Worm (Caenorhabditis elegans) whole organism, young adult: ENCODE data around the gene C32D5.8.

Experiments used
- F49E8.2 ChIP-seq: sonication (generic microtip); optimal IDR thresholded peaks from 3 replicates; lab custom pipeline; 2017; ENCODE audit warnings: missing genetic modification characterization, mild to moderate bottlenecking, missing compliant biosample characterization, antibody characterized with exemption, moderate library complexity; ENCODE audit not compliant: insufficient read depth
- K11D2.4 ChIP-seq: fragments of 200-800 bp; sonication (Bioruptor generic); IDR thresholded peaks from 2 replicates; pipeline ENCODE4 v1.3.6; 2022; ENCODE audit warnings: missing genetic modification reagents, missing genetic modification characterization, missing compliant biosample characterization
- T26A5.8 ChIP-seq: sonication (generic microtip); optimal IDR thresholded peaks from 2 replicates; lab custom pipeline; 2016; ENCODE audit warnings: missing genetic modification characterization, missing compliant biosample characterization
- Y95B8A.8 ChIP-seq: fragments of 200-800 bp; sonication (Bioruptor generic); IDR thresholded peaks from 2 replicates; pipeline ENCODE4 v1.3.6; 2022; ENCODE audit warnings: missing genetic modification reagents, missing genetic modification characterization, missing compliant biosample characterization
- ZK185.1 ChIP-seq: sonication (generic microtip); optimal IDR thresholded peaks from 2 replicates; lab custom pipeline; 2016; ENCODE audit warnings: mild to moderate bottlenecking, missing genetic modification characterization, missing compliant biosample characterization; ENCODE audit not compliant: poor library complexity, severe bottlenecking
- aptf-2 ChIP-seq: fragments of 200-800 bp; sonication (Bioruptor generic); conservative IDR thresholded peaks from 2 replicates; pipeline ENCODE4 v1.3.6; 2022; ENCODE audit warnings: missing genetic modification reagents, missing genetic modification characterization, missing compliant biosample characterization
- bed-1 ChIP-seq: fragments of 200-800 bp; sonication (Bioruptor generic); IDR thresholded peaks from 2 replicates; pipeline ENCODE4 v1.3.6; 2022; ENCODE audit warnings: missing genetic modification reagents, missing genetic modification characterization, missing compliant biosample characterization
- cebp-1 ChIP-seq, 2 experiments: fragments of 200-800 bp in 1 of 2; sonication (Bioruptor generic) in 1 of 2; sonication (generic microtip) in 1 of 2; IDR thresholded peaks in 1 of 2; optimal IDR thresholded peaks in 1 of 2; 2 replicates each; pipeline versions ENCODE4 v1.3.6 to Lab custom; 2017 to 2022; ENCODE audit warnings: missing compliant biosample characterization in 2 of 2, missing genetic modification characterization in 2 of 2, mild to moderate bottlenecking in 1 of 2, missing genetic modification reagents in 1 of 2, moderate library complexity in 1 of 2
- ceh-40 ChIP-seq: fragments of 200-800 bp; sonication (Bioruptor generic); IDR thresholded peaks from 2 replicates; pipeline ENCODE4 v1.3.6; 2022; ENCODE audit warnings: missing genetic modification characterization, missing compliant biosample characterization
- chd-7 ChIP-seq: sonication (generic microtip); optimal IDR thresholded peaks from 2 replicates; lab custom pipeline; 2016; ENCODE audit warnings: mild to moderate bottlenecking, missing genetic modification characterization, moderate library complexity, missing compliant biosample characterization
- dpl-1 ChIP-seq: fragments of 150-350 bp; optimal IDR thresholded peaks from 2 replicates; lab custom pipeline; 2014; ENCODE audit warnings: missing biosample characterization, missing genetic modification reagents, missing genetic modification characterization
- egrh-3 ChIP-seq: fragments of 200-800 bp; sonication (Bioruptor generic); IDR thresholded peaks from 2 replicates; pipeline ENCODE4 v1.3.6; 2022; ENCODE audit warnings: missing genetic modification reagents, missing genetic modification characterization, missing compliant biosample characterization
- hlh-26 ChIP-seq: fragments of 200-800 bp; sonication (Bioruptor generic); conservative IDR thresholded peaks from 2 replicates; pipeline ENCODE4 v1.3.6; 2022; ENCODE audit warnings: missing genetic modification reagents, missing genetic modification characterization, missing compliant biosample characterization
- let-526 ChIP-seq: fragments of 200-800 bp; sonication (Bioruptor generic); IDR thresholded peaks from 2 replicates; pipeline ENCODE4 v1.3.6; 2022; ENCODE audit warnings: missing genetic modification reagents, missing genetic modification characterization, missing compliant biosample characterization
- lin-26 ChIP-seq: fragments of 200-800 bp; sonication (Bioruptor generic); IDR thresholded peaks from 2 replicates; pipeline ENCODE4 v1.3.6; 2022; ENCODE audit warnings: missing genetic modification reagents, missing genetic modification characterization, missing compliant biosample characterization
- lsl-1 ChIP-seq: fragments of 200-800 bp; sonication (Bioruptor generic); optimal IDR thresholded peaks from 2 replicates; lab custom pipeline; 2018; ENCODE audit warnings: mild to moderate bottlenecking, missing genetic modification characterization, moderate library complexity, missing compliant biosample characterization
- lsy-27 ChIP-seq: sonication (generic microtip); optimal IDR thresholded peaks from 2 replicates; lab custom pipeline; 2017; ENCODE audit warnings: missing genetic modification characterization, mild to moderate bottlenecking, missing compliant biosample characterization, antibody characterized with exemption, missing genotype, borderline replicate concordance; ENCODE audit not compliant: insufficient read depth
- madf-10 ChIP-seq: sonication (generic microtip); optimal IDR thresholded peaks from 2 replicates; lab custom pipeline; 2016; ENCODE audit warnings: mild to moderate bottlenecking, missing genetic modification characterization, missing compliant biosample characterization
- madf-8 ChIP-seq: fragments of 200-800 bp; sonication (Bioruptor generic); conservative IDR thresholded peaks from 2 replicates; pipeline ENCODE4 v1.3.6; 2022; ENCODE audit warnings: missing genetic modification reagents, missing genetic modification characterization, missing compliant biosample characterization
- mcd-1 ChIP-seq: fragments of 200-800 bp; sonication (Bioruptor generic); IDR thresholded peaks from 2 replicates; pipeline ENCODE4 v1.3.6; 2022; ENCODE audit warnings: missing genetic modification reagents, missing genetic modification characterization, missing compliant biosample characterization
- mes-4 ChIP-seq: sonication (generic microtip); optimal IDR thresholded peaks from 2 replicates; lab custom pipeline; 2016; ENCODE audit warnings: missing genotype, missing genetic modification characterization, missing compliant biosample characterization
- nfya-1 ChIP-seq: sonication (generic microtip); optimal IDR thresholded peaks from 2 replicates; lab custom pipeline; 2017; ENCODE audit warnings: antibody characterized with exemption, missing compliant biosample characterization, missing genetic modification characterization, borderline replicate concordance; ENCODE audit not compliant: insufficient read depth
- nhr-120 ChIP-seq: fragments of 200-800 bp; sonication (Bioruptor generic); IDR thresholded peaks from 2 replicates; pipeline ENCODE4 v1.3.6; 2022; ENCODE audit warnings: missing genetic modification characterization, missing compliant biosample characterization
- nhr-27 ChIP-seq: fragments of 200-800 bp; sonication (Bioruptor generic); optimal IDR thresholded peaks from 2 replicates; lab custom pipeline; 2018; ENCODE audit warnings: mild to moderate bottlenecking, missing genetic modification characterization, moderate library complexity, missing compliant biosample characterization
- nhr-80 ChIP-seq: sonication (generic microtip); optimal IDR thresholded peaks from 2 replicates; lab custom pipeline; 2016; ENCODE audit warnings: missing genetic modification characterization, missing compliant biosample characterization
- pha-4 ChIP-seq: fragments of 150-350 bp; sonication (generic microtip); optimal IDR thresholded peaks from 2 replicates; lab custom pipeline; 2014; ENCODE audit warnings: missing biosample characterization, missing genetic modification reagents, missing genetic modification characterization
- rcor-1 ChIP-seq: fragments of 200-800 bp; sonication (Bioruptor generic); IDR thresholded peaks from 2 replicates; pipeline ENCODE4 v1.3.6; 2022; ENCODE audit warnings: missing genetic modification reagents, missing genetic modification characterization, missing compliant biosample characterization
- snpc-4 ChIP-seq, 5 experiments: fragments of 150-350 bp in 1 of 5; sonication (generic microtip) in 4 of 5; optimal IDR thresholded peaks; 2 replicates each; lab custom pipeline; 2014 to 2018; ENCODE audit warnings: missing genetic modification characterization in 5 of 5, missing biosample characterization in 3 of 5, antibody characterized with exemption in 2 of 5, mild to moderate bottlenecking in 2 of 5, missing compliant biosample characterization in 2 of 5, missing genotype in 2 of 5, moderate library complexity in 2 of 5, missing genetic modification reagents in 1 of 5
- somi-1 ChIP-seq: fragments of 200-800 bp; sonication (Bioruptor generic); optimal IDR thresholded peaks from 2 replicates; lab custom pipeline; 2018; ENCODE audit warnings: mild to moderate bottlenecking, missing genetic modification characterization, missing compliant biosample characterization
- ztf-25 ChIP-seq: fragments of 200-800 bp; sonication (Bioruptor generic); IDR thresholded peaks from 2 replicates; pipeline ENCODE4 v1.3.6; 2022; ENCODE audit warnings: missing genetic modification reagents, missing genetic modification characterization, missing compliant biosample characterization
- ztf-3 ChIP-seq: fragments of 200-800 bp; sonication (Bioruptor generic); optimal IDR thresholded peaks from 2 replicates; lab custom pipeline; 2018; ENCODE audit warnings: mild to moderate bottlenecking, missing genetic modification characterization, missing compliant biosample characterization

C32D5.8 gene

DNA sequence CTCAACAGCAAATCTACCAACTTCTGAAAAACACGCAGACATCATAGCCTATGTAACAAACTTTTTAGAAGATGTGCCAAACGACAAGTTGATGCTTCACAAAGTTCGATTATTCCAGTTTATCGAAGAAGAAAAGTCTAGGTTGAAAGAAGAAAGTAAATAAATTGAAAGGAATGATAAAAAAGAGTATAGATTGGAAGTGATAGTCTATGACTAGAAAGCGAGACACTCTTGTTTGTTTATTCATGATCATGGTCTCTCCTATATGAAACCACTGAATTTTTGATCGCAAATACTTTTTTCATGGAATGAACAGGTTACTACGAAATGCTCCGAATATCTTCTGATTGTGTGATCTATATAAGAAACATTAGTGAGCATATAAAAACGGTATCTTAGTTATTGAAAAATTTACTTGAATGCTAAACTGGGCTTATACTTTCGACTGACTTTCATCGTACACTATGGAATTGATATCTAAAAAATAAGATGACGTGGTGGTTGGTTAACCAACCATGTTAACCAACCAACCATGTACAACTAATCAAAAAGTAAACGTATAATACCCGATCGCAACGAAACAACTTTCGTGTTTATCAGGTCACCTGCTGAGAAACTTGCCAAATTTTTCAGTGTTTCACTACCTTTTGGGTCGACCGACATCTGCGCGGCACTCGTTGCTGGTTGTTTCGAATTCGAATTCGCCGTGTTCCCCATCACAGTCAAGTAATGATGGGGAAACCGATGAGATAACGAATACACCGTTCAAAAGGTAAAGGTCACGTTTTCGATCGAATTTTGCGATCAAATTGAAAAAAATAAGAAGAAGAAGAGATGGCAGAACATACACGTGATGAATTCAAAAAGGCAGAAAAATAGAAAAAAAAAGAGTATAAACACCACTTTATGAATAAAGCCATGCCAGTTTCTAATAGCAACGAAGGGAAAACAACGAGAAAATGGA, at the start of gene C32D5.8:
Gene C32D5.8 (minus strand): TSS at position 770 of the 964 bp plus-strand sequence.
- TF ChIP-seq T26A5.8 (tag; lab: Kevin White, UChicago) (no peak), madf-10 (tag; lab: Kevin White, UChicago) (no peak), ztf-25 (GFP tag; lab: Robert Waterston, UW) (no peak), mcd-1 (GFP tag; lab: Robert Waterston, UW) (no peak), F49E8.2 (no peak), let-526 (GFP tag; lab: Robert Waterston, UW) (no peak), rcor-1 (GFP tag; lab: Robert Waterston, UW) (no peak), madf-8 (GFP tag; lab: Robert Waterston, UW) (no peak), mes-4 (no peak), lin-26 (GFP tag; lab: Robert Waterston, UW) (no peak), dpl-1 (GFP tag; lab: Kevin White, UChicago) (no peak), egrh-3 (no peak), Y95B8A.8 (GFP tag; lab: Robert Waterston, UW) (no peak), pha-4 (no peak), K11D2.4 (GFP tag; lab: Robert Waterston, UW) (no peak), ztf-3 (GFP tag; lab: Kevin White, UChicago) (no peak), nhr-120 (GFP tag; lab: Robert Waterston, UW) (no peak), cebp-1 (GFP tag; IDR thresholded peaks at IDR 0.05; lab: Robert Waterston, UW) (no peak), cebp-1 (tag; optimal IDR thresholded peaks at IDR 0.05; lab: Kevin White, UChicago) (no peak)

DNA sequence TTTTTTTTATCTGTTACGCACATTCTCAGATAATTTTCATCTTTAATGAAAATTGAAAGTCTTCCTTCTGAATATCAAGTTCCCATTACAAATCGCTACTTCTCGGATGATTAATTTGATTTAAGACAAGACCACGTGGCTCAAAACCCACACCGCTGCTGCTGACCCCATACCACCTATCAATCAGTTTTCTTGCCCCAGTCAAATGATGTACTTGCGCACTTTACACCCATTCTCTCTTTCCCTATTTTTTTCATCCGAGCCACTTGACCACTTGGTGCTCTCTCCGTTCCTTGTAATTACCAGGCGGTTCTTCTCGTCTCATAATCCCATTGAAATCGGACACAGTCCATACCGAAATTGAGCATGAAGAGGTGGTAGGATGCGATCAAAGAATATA, 48.3 kb upstream of the C32D5.8 start:
- TF ChIP-seq nfya-1 (tag; lab: Kevin White, UChicago) (no peak), lsy-27 (no peak), mcd-1 (GFP tag; lab: Robert Waterston, UW) (no peak), chd-7 (tag; lab: Kevin White, UChicago) (no peak), snpc-4 (GFP tag; optimal IDR thresholded peaks at IDR 0.05; lab: Kevin White, UChicago) (no peak), snpc-4 (tag; optimal IDR thresholded peaks at IDR 0.05; lab: Kevin White, UChicago) (no peak), somi-1 (no peak), nhr-120 (GFP tag; lab: Robert Waterston, UW) (no peak), ceh-40 (no peak)

DNA sequence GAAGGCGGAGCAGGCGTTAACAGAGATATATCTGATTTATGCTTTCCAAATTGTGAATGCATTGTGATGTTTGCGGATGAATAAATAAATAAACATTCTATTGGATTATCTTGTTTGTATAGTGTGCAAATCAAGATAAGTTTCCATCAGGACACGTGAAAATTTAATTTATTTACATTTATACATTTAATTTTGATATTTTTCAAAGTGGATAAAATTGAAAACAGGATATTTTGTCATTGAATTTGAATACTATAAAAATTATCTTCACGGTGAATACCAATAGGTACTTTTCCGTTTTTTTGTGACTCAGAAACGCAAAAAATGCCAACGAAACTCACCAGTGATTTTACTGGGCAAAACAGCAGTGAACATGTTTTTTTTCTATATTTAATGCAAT, 45.4 kb upstream of the C32D5.8 start, which contains the start of gene F58F12.3:
Gene F58F12.3 (minus strand): TSS at position 101 of the 400 bp plus-strand sequence.
- TF ChIP-seq bed-1 (GFP tag; lab: Robert Waterston, UW) (no peak), lsl-1 (GFP tag; lab: Kevin White, UChicago) (no peak), nhr-80 (tag; lab: Kevin White, UChicago) (no peak), ZK185.1 (tag; lab: Kevin White, UChicago) (no peak), nhr-27 (tag; lab: Kevin White, UChicago) (no peak), aptf-2 (GFP tag; lab: Robert Waterston, UW) (no peak), hlh-26 (no peak)
